Fruit fly (Drosophila melanogaster) whole organism, pupa: ENCODE results near the gene CG17549.

ENCODE experiments used
- CG10348 ChIP-seq: fragments of 200-800 bp; sonication (Bioruptor generic); IDR thresholded peaks from 2 replicates; pipeline ENCODE4 v1.3.6; 2022; ENCODE audit warnings: missing biosample characterization, missing genetic modification characterization
- CG12605 ChIP-seq: fragments of 200-800 bp; sonication (Bioruptor generic); IDR thresholded peaks from 2 replicates; pipeline ENCODE4 v1.3.6; 2022; ENCODE audit warnings: missing biosample characterization, missing genetic modification characterization
- CG13204 ChIP-seq: fragments of 200-800 bp; sonication (Bioruptor generic); optimal IDR thresholded peaks from 2 replicates; lab custom pipeline; 2018; ENCODE audit warnings: missing biosample characterization, mild to moderate bottlenecking, missing genetic modification characterization, moderate library complexity
- CG14655 ChIP-seq: fragments of 200-800 bp; sonication (Bioruptor generic); optimal IDR thresholded peaks from 3 replicates; lab custom pipeline; 2017; ENCODE audit warnings: mild to moderate bottlenecking, missing biosample characterization, missing genetic modification reagents, missing genetic modification characterization
- CG15710 ChIP-seq: fragments of 200-800 bp; sonication (Bioruptor generic); optimal IDR thresholded peaks from 2 replicates; lab custom pipeline; 2018; ENCODE audit warnings: missing biosample characterization, mild to moderate bottlenecking, missing genetic modification characterization, moderate library complexity
- CG17806 ChIP-seq: fragments of 200-800 bp; sonication (Bioruptor generic); optimal IDR thresholded peaks from 2 replicates; lab custom pipeline; 2018; ENCODE audit warnings: missing biosample characterization, mild to moderate bottlenecking, missing genetic modification characterization, moderate library complexity
- CG32121 ChIP-seq: fragments of 200-800 bp; sonication (Bioruptor generic); IDR thresholded peaks from 2 replicates; pipeline ENCODE4 v1.3.6; 2022; ENCODE audit warnings: missing biosample characterization, missing genetic modification characterization
- CG34367 ChIP-seq: fragments of 200-800 bp; sonication (Bioruptor generic); optimal IDR thresholded peaks from 2 replicates; lab custom pipeline; 2018; ENCODE audit warnings: missing biosample characterization, mild to moderate bottlenecking, missing genetic modification characterization
- CG4496 ChIP-seq: fragments of 200-800 bp; sonication (Bioruptor generic); IDR thresholded peaks from 3 replicates; pipeline ENCODE4 v1.3.6; 2022; ENCODE audit warnings: missing biosample characterization, missing genetic modification characterization
- CG8159 ChIP-seq: fragments of 200-800 bp; sonication (Bioruptor generic); optimal IDR thresholded peaks from 3 replicates; lab custom pipeline; 2018; ENCODE audit warnings: missing biosample characterization, mild to moderate bottlenecking, missing genetic modification characterization, moderate library complexity
- CG8301 ChIP-seq: fragments of 200-800 bp; sonication (Bioruptor generic); optimal IDR thresholded peaks from 2 replicates; lab custom pipeline; 2018; ENCODE audit warnings: missing biosample characterization, mild to moderate bottlenecking, missing genetic modification characterization
- CG9948 ChIP-seq: fragments of 200-800 bp; sonication (Bioruptor generic); optimal IDR thresholded peaks from 2 replicates; lab custom pipeline; 2018; ENCODE audit warnings: missing biosample characterization, mild to moderate bottlenecking, missing genetic modification characterization, moderate library complexity
- D1 ChIP-seq: fragments of 200-800 bp; sonication (Bioruptor generic); optimal IDR thresholded peaks from 2 replicates; lab custom pipeline; 2018; ENCODE audit warnings: missing biosample characterization, mild to moderate bottlenecking, missing genetic modification characterization, moderate library complexity
- EcR ChIP-seq: fragments of 200-800 bp; sonication (Bioruptor generic); optimal IDR thresholded peaks from 3 replicates; lab custom pipeline; 2019; ENCODE audit warnings: missing biosample characterization, missing genetic modification characterization, mild to moderate bottlenecking, moderate library complexity, missing genetic modification reagents
- Ets98B ChIP-seq: fragments of 200-800 bp; sonication (Bioruptor generic); IDR thresholded peaks from 2 replicates; pipeline ENCODE4 v1.3.6; 2022; ENCODE audit warnings: missing biosample characterization, missing genetic modification characterization
- Pif1A ChIP-seq: fragments of 200-800 bp; sonication (Bioruptor generic); optimal IDR thresholded peaks from 3 replicates; lab custom pipeline; 2016; ENCODE audit warnings: missing biosample characterization, missing genetic modification characterization
- Pif1B ChIP-seq: fragments of 200-800 bp; sonication (Bioruptor generic); optimal IDR thresholded peaks from 3 replicates; lab custom pipeline; 2016; ENCODE audit warnings: missing biosample characterization, missing genetic modification characterization
- Snoo ChIP-seq: fragments of 200-800 bp; sonication (Bioruptor generic); optimal IDR thresholded peaks from 3 replicates; lab custom pipeline; 2017; ENCODE audit warnings: missing biosample characterization, mild to moderate bottlenecking, missing genetic modification characterization, inconsistent platforms
- fd96Ca ChIP-seq: fragments of 200-800 bp; sonication (Bioruptor generic); IDR thresholded peaks from 3 replicates; pipeline ENCODE4 v1.3.6; 2022; ENCODE audit warnings: missing biosample characterization, missing genetic modification characterization
- gl ChIP-seq: fragments of 200-800 bp; sonication (Bioruptor generic); optimal IDR thresholded peaks from 2 replicates; lab custom pipeline; 2018; ENCODE audit warnings: missing biosample characterization, mild to moderate bottlenecking, missing genetic modification characterization
- rn ChIP-seq: fragments of 200-800 bp; sonication (Bioruptor generic); IDR thresholded peaks from 2 replicates; pipeline ENCODE4 v1.3.6; 2022; ENCODE audit warnings: missing biosample characterization, missing genetic modification characterization

CG17549 gene

dm6 chr2L:19422642-19423041 lies 32.8 kb upstream of the CG17549 start:
- TF ChIP-seq CG17806 (no peak), CG8159 (no peak), CG14655 (GFP tag; lab: Kevin White, UChicago) (no peak), CG15710 (tag; lab: Kevin White, UChicago) (no peak), Snoo (tag; lab: Kevin White, UChicago) (no peak), fd96Ca (no peak), CG8301 (tag; lab: Kevin White, UChicago) (no peak), CG9948 (no peak), CG34367 (tag; lab: Kevin White, UChicago) (no peak), EcR (GFP tag; lab: Kevin White, UChicago) (no peak), CG4496 (GFP tag; lab: Robert Waterston, UW) (no peak)

dm6 chr2L:19421573-19421972 lies 31.7 kb upstream of the CG17549 start:
- TF ChIP-seq CG10348 (GFP tag; lab: Robert Waterston, UW) (no peak), CG32121 (GFP tag; lab: Robert Waterston, UW) (no peak), Ets98B (no peak), CG4496 (GFP tag; lab: Robert Waterston, UW) (no peak), CG8301 (tag; lab: Kevin White, UChicago) (no peak), CG17806 (no peak), CG34367 (tag; lab: Kevin White, UChicago) (no peak), gl (tag; lab: Kevin White, UChicago) (no peak)

dm6 chr2L:19418872-19419271 lies 29.0 kb upstream of the CG17549 start, which contains the start of gene lectin-37Db:
TSS of gene lectin-37Db (plus strand) at chr2L:19419075.
- TF ChIP-seq rn (GFP tag; lab: Robert Waterston, UW) (no peak), CG12605 (GFP tag; lab: Robert Waterston, UW) (no peak), D1 (tag; lab: Kevin White, UChicago) (no peak), CG4496 (GFP tag; lab: Robert Waterston, UW) (no peak), CG34367 (tag; lab: Kevin White, UChicago) (no peak), fd96Ca (no peak), CG13204 (GFP tag; lab: Kevin White, UChicago) (no peak), CG15710 (tag; lab: Kevin White, UChicago) (no peak), CG8159 (no peak), CG14655 (GFP tag; lab: Kevin White, UChicago) (no peak), CG17806 (no peak), CG8301 (tag; lab: Kevin White, UChicago) (no peak)

- TF ChIP-seq CG32121 (GFP tag; lab: Robert Waterston, UW) (no peak), EcR (GFP tag; lab: Kevin White, UChicago) (no peak), gl (tag; lab: Kevin White, UChicago) (no peak), Pif1B (GFP tag; lab: Kevin White, UChicago) (no peak), CG8159 (no peak), Pif1A (GFP tag; lab: Kevin White, UChicago) (no peak), fd96Ca (no peak), CG15710 (tag; lab: Kevin White, UChicago) (no peak), CG12605 (GFP tag; lab: Robert Waterston, UW) (no peak), CG4496 (GFP tag; lab: Robert Waterston, UW) (no peak)
These were observed 28.1 kb upstream of the CG17549 start, which contains the start of gene lectin-37Da for dm6 chr2L:19418017-19418416. TSS of gene lectin-37Da (plus strand) at chr2L:19418317.

dm6 chr2L:19416602-19417497 lies 27.0 kb upstream of the CG17549 start, which contains the start of gene Lectin-galC1:
TSS of gene Lectin-galC1 (plus strand) at chr2L:19417447.
- TF ChIP-seq CG32121 (GFP tag; lab: Robert Waterston, UW) (peak; percentile 83), CG13204 (GFP tag; lab: Kevin White, UChicago) (no peak), CG8159 (peak; percentile 2), CG15710 (tag; lab: Kevin White, UChicago) (no peak), gl (tag; lab: Kevin White, UChicago) (no peak), CG17806 (peak; percentile 4), Snoo (tag; lab: Kevin White, UChicago) (no peak), D1 (tag; lab: Kevin White, UChicago) (no peak), CG4496 (GFP tag; lab: Robert Waterston, UW) (peak; percentile 91), CG9948 (peak; percentile 12), Pif1B (GFP tag; lab: Kevin White, UChicago) (peak; percentile 49), EcR (GFP tag; lab: Kevin White, UChicago) (no peak), Ets98B (peak; percentile 84), CG10348 (GFP tag; lab: Robert Waterston, UW) (peak; percentile 62), CG14655 (GFP tag; lab: Kevin White, UChicago) (peak; percentile 66), CG8301 (tag; lab: Kevin White, UChicago) (peak; percentile 71), fd96Ca (no peak), Pif1A (GFP tag; lab: Kevin White, UChicago) (peak; percentile 54), CG34367 (tag; lab: Kevin White, UChicago) (no peak), rn (GFP tag; lab: Robert Waterston, UW) (peak; percentile 48; the same call in 1 of the 2 replicates), CG12605 (GFP tag; lab: Robert Waterston, UW) (peak; percentile 27; the same call in 1 of the 2 replicates)
